Worm (Caenorhabditis elegans) whole organism, L1 larva: ENCODE results near the gene C56G2.22.

Experiments used
- C04F5.9 ChIP-seq: sonication (generic microtip); optimal IDR thresholded peaks from 2 replicates; lab custom pipeline; 2016; ENCODE audit warnings: missing genetic modification characterization, missing compliant biosample characterization
- F16B12.6 ChIP-seq: fragments of 150-350 bp; optimal IDR thresholded peaks from 2 replicates; lab custom pipeline; 2014; ENCODE audit warnings: missing biosample characterization, missing genetic modification characterization
- aha-1 ChIP-seq: fragments of 150-350 bp; optimal IDR thresholded peaks from 2 replicates; lab custom pipeline; 2014; ENCODE audit warnings: missing biosample characterization, missing genetic modification characterization
- alr-1 ChIP-seq: fragments of 200-800 bp; sonication (Bioruptor generic); optimal IDR thresholded peaks from 2 replicates; lab custom pipeline; 2018; ENCODE audit warnings: borderline replicate concordance, mild to moderate bottlenecking, missing genetic modification characterization, missing compliant biosample characterization
- aly-2 ChIP-seq: fragments of 150-350 bp; optimal IDR thresholded peaks from 2 replicates; lab custom pipeline; 2014; ENCODE audit warnings: missing biosample characterization, missing genetic modification characterization
- ama-1 ChIP-seq: fragments of 150-350 bp; optimal IDR thresholded peaks from 2 replicates; lab custom pipeline; 2014
- ceh-82 ChIP-seq, 3 experiments: fragments of 150-350 bp in 1 of 3; sonication (generic microtip) in 2 of 3; optimal IDR thresholded peaks; 2 replicates each; lab custom pipeline; 2014 to 2017; ENCODE audit warnings: missing biosample characterization in 3 of 3, missing genetic modification characterization in 3 of 3
- dpl-1 ChIP-seq, 3 experiments: fragments of 150-350 bp in 2 of 3; sonication (generic microtip) in 1 of 3; optimal IDR thresholded peaks; 2 replicates each; lab custom pipeline; 2014 to 2017; ENCODE audit warnings: missing biosample characterization in 3 of 3, missing genetic modification characterization in 3 of 3, missing genetic modification reagents in 3 of 3
- efl-1 ChIP-seq, 4 experiments: fragments of 150-350 bp; optimal IDR thresholded peaks in 3 of 4; peaks in 1 of 4; 1 replicate in 1 of 4; 2 replicates in 3 of 4; lab custom pipeline; 2014; ENCODE audit warnings: missing biosample characterization in 2 of 4, missing genetic modification characterization in 2 of 4, missing genetic modification reagents in 2 of 4
- elt-2 ChIP-seq: sonication (generic microtip); optimal IDR thresholded peaks from 2 replicates; lab custom pipeline; 2016; ENCODE audit warnings: missing genetic modification characterization, mild to moderate bottlenecking, inconsistent platforms, missing compliant biosample characterization, missing genetic modification reagents
- fkh-8 ChIP-seq: sonication (generic microtip); optimal IDR thresholded peaks from 2 replicates; lab custom pipeline; 2016; ENCODE audit warnings: mild to moderate bottlenecking, missing genetic modification characterization, missing compliant biosample characterization
- isw-1 ChIP-seq: fragments of 200-800 bp; sonication (Bioruptor generic); IDR thresholded peaks from 2 replicates; pipeline ENCODE4 v1.3.6; 2022; ENCODE audit warnings: missing genetic modification characterization, missing compliant biosample characterization
- lin-14 ChIP-seq: fragments of 200-800 bp; sonication (Bioruptor generic); optimal IDR thresholded peaks from 2 replicates; lab custom pipeline; 2018; ENCODE audit warnings: mild to moderate bottlenecking, missing genetic modification characterization, moderate library complexity, missing compliant biosample characterization
- lin-15B ChIP-seq: fragments of 150-350 bp; sonication (generic microtip); optimal IDR thresholded peaks from 3 replicates; lab custom pipeline; 2014; ENCODE audit warnings: missing biosample characterization, missing genetic modification characterization
- lin-35 ChIP-seq, 2 experiments: fragments of 150-350 bp; optimal IDR thresholded peaks; 2 replicates each; lab custom pipeline; 2014; ENCODE audit warnings: missing biosample characterization in 2 of 2, missing genetic modification characterization in 2 of 2, missing genetic modification reagents in 2 of 2
- lir-3 ChIP-seq: sonication (generic microtip); optimal IDR thresholded peaks from 2 replicates; lab custom pipeline; 2016; ENCODE audit warnings: mild to moderate bottlenecking, missing genetic modification characterization, moderate library complexity, missing compliant biosample characterization; ENCODE audit not compliant: poor library complexity
- lsy-2 ChIP-seq, 2 experiments: fragments of 150-350 bp; optimal IDR thresholded peaks; 2 replicates each; lab custom pipeline; 2014; ENCODE audit warnings: missing biosample characterization in 2 of 2, missing genetic modification characterization in 2 of 2
- mdl-1 ChIP-seq, 2 experiments: fragments of 150-350 bp; optimal IDR thresholded peaks; 2 replicates each; lab custom pipeline; 2014 to 2017; ENCODE audit warnings: missing biosample characterization in 2 of 2, missing genetic modification characterization in 2 of 2, inconsistent platforms in 1 of 2
- mep-1 ChIP-seq: fragments of 150-350 bp; optimal IDR thresholded peaks from 2 replicates; lab custom pipeline; 2014; ENCODE audit warnings: missing biosample characterization, missing genetic modification characterization
- nhr-11 ChIP-seq: fragments of 150-350 bp; optimal IDR thresholded peaks from 2 replicates; lab custom pipeline; 2014; ENCODE audit warnings: missing biosample characterization, missing genetic modification characterization
- nhr-12 ChIP-seq: sonication (generic microtip); optimal IDR thresholded peaks from 2 replicates; lab custom pipeline; 2017; ENCODE audit warnings: missing biosample characterization, missing genetic modification characterization
- nhr-20 ChIP-seq: sonication (generic microtip); optimal IDR thresholded peaks from 2 replicates; lab custom pipeline; 2016; ENCODE audit warnings: mild to moderate bottlenecking, missing genetic modification characterization, missing compliant biosample characterization
- nhr-237 ChIP-seq: fragments of 150-350 bp; optimal IDR thresholded peaks from 2 replicates; lab custom pipeline; 2014; ENCODE audit warnings: missing biosample characterization, missing genetic modification characterization
- nhr-28 ChIP-seq: fragments of 150-350 bp; optimal IDR thresholded peaks from 2 replicates; lab custom pipeline; 2014; ENCODE audit warnings: missing biosample characterization, missing genetic modification characterization
- nhr-47 ChIP-seq: sonication (generic microtip); optimal IDR thresholded peaks from 2 replicates; lab custom pipeline; 2016; ENCODE audit warnings: mild to moderate bottlenecking, missing genetic modification characterization, moderate library complexity, missing compliant biosample characterization
- nhr-71 ChIP-seq: sonication (generic microtip); optimal IDR thresholded peaks from 2 replicates; lab custom pipeline; 2016; ENCODE audit warnings: mild to moderate bottlenecking, missing genetic modification characterization, moderate library complexity, missing compliant biosample characterization
- nhr-77 ChIP-seq: fragments of 150-350 bp; optimal IDR thresholded peaks from 2 replicates; lab custom pipeline; 2014; ENCODE audit warnings: missing biosample characterization, missing genetic modification characterization
- nhr-84 ChIP-seq: sonication (generic microtip); optimal IDR thresholded peaks from 2 replicates; lab custom pipeline; 2017; ENCODE audit warnings: missing biosample characterization, missing genetic modification characterization
- rnt-1 ChIP-seq: sonication (generic microtip); optimal IDR thresholded peaks from 2 replicates; lab custom pipeline; 2016; ENCODE audit warnings: mild to moderate bottlenecking, missing genetic modification characterization, moderate library complexity, missing compliant biosample characterization
- snpc-4 ChIP-seq: fragments of 150-350 bp; optimal IDR thresholded peaks from 2 replicates; lab custom pipeline; 2014; ENCODE audit warnings: missing biosample characterization, missing genetic modification characterization
- snu-23 ChIP-seq: sonication (generic microtip); optimal IDR thresholded peaks from 2 replicates; lab custom pipeline; 2016; ENCODE audit warnings: missing genetic modification characterization, missing compliant biosample characterization
- swsn-7 ChIP-seq: sonication (generic microtip); optimal IDR thresholded peaks from 2 replicates; lab custom pipeline; 2016; ENCODE audit warnings: missing genetic modification characterization, missing compliant biosample characterization
- tbx-2 ChIP-seq: sonication (generic microtip); optimal IDR thresholded peaks from 2 replicates; lab custom pipeline; 2016; ENCODE audit warnings: missing genetic modification characterization, missing compliant biosample characterization
- unc-30 ChIP-seq: sonication (generic microtip); optimal IDR thresholded peaks from 2 replicates; lab custom pipeline; 2017; ENCODE audit warnings: missing biosample characterization, missing genetic modification characterization
- unc-62 ChIP-seq: fragments of 150-350 bp; optimal IDR thresholded peaks from 2 replicates; lab custom pipeline; 2014; ENCODE audit warnings: missing biosample characterization, missing genetic modification reagents, missing genetic modification characterization
- unc-98 ChIP-seq: fragments of 200-800 bp; sonication (Bioruptor generic); IDR thresholded peaks from 2 replicates; pipeline ENCODE4 v1.3.6; 2022; ENCODE audit warnings: missing genetic modification characterization, missing compliant biosample characterization
- vab-15 ChIP-seq: sonication (generic microtip); optimal IDR thresholded peaks from 2 replicates; lab custom pipeline; 2017; ENCODE audit warnings: missing genotype, mild to moderate bottlenecking, missing genetic modification characterization, missing compliant biosample characterization
- xbp-1 ChIP-seq: sonication (generic microtip); optimal IDR thresholded peaks from 2 replicates; lab custom pipeline; 2016; ENCODE audit warnings: missing genetic modification characterization, missing compliant biosample characterization
- zag-1 ChIP-seq: fragments of 150-350 bp; optimal IDR thresholded peaks from 2 replicates; lab custom pipeline; 2014; ENCODE audit warnings: missing biosample characterization, missing genetic modification characterization

C56G2.22 gene

DNA sequence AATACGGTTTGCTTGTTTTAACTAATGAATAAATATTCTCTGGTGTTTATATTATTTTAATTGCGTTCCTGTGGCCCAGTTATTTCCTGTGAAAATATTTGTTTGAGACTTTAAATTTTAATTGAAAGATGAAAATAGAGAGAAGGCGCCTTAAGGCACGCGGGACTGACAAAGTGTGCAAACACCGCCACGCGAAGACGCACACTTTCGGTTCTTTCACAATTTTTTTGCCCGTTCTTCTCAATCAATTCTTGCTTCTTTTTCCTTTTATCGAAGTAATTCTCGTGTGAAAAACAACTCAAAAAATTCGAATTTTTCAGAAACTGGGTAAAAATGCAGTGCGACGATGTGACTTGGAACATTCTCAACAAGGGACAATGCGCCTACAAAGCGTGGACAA is 32.9 kb downstream of the C56G2.22 start, which contains the start of gene C16A3.6 (continued):
- TF ChIP-seq lsy-2 (tag; optimal IDR thresholded peaks at IDR 0.05; lab: Kevin White, UChicago) (peak; percentile 49 to 73), ama-1 (lab: Kevin White, UChicago) (no peak), isw-1 (no peak), nhr-237 (no peak), nhr-47 (peak; percentile 37), nhr-71 (tag; lab: Kevin White, UChicago) (peak; percentile 30), elt-2 (tag; lab: Kevin White, UChicago) (no peak), C04F5.9 (tag; lab: Kevin White, UChicago) (no peak), mdl-1 (tag; optimal IDR thresholded peaks at IDR 0.05; lab: Kevin White, UChicago) (no peak), nhr-12 (no peak), unc-62 (GFP tag; lab: Kevin White, UChicago) (no peak), snpc-4 (tag; lab: Kevin White, UChicago) (no peak), unc-30 (no peak), lin-14 (GFP tag; lab: Kevin White, UChicago) (no peak), tbx-2 (tag; lab: Kevin White, UChicago) (no peak), fkh-8 (tag; lab: Kevin White, UChicago) (no peak), nhr-28 (tag; lab: Kevin White, UChicago) (no peak)

DNA sequence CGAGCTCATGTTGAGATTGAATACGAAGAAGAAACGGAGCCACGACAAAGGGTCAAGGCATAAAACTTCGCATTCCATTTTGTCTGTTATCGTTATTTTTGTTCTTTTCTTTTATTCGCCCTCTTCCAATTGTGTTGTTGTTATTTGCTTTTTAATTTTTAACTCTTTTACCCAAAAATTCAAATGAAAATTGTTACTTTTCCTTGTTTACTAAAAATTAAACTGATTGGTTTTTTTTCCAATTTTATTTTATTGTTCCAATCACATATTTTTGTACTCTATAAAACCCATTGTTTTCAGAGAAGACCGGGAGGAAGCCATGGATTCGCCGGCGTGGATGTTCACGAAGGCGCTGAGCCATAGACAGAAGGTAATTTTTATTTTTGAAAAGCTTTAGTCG is 34.2 kb downstream of the C56G2.22 start, which contains the start of gene C16A3.5:
Gene C16A3.5, plus strand, starts transcription at position 301 of the 400 bp plus-strand sequence.
- TF ChIP-seq mep-1 (no peak), snpc-4 (tag; lab: Kevin White, UChicago) (no peak), lir-3 (no peak)

ce11 chrIII:6381584-6382391 is 35.5 kb downstream of the C56G2.22 start, which contains the start of gene znf-622:
TSS of gene znf-622 (plus strand) at chrIII:6381634.
- no peak for TF ChIP-seq zag-1 (tag; lab: Kevin White, UChicago)
- no peak for TF ChIP-seq efl-1 (optimal IDR thresholded peaks at IDR 0.05; lab: Kevin White, UChicago)
- peak in 1 of 2 experiments; percentile 75 for TF ChIP-seq efl-1 (GFP tag; optimal IDR thresholded peaks at IDR 0.05 in 1 of 2; lab: Kevin White, UChicago)

- no peak for TF ChIP-seq alr-1 (tag; lab: Kevin White, UChicago)
- TF ChIP-seq lin-15B (tag; lab: Kevin White, UChicago) = peak; percentile 13
- peak; percentile 37 to 39 for TF ChIP-seq efl-1 (optimal IDR thresholded peaks at IDR 0.05; lab: Kevin White, UChicago)
- TF ChIP-seq efl-1 (GFP tag; optimal IDR thresholded peaks at IDR 0.05 in 1 of 2; lab: Kevin White, UChicago) = peak; percentile 48 to 95
- no peak for TF ChIP-seq vab-15 (tag; lab: Kevin White, UChicago)
- peak; percentile 59 for TF ChIP-seq snu-23 (GFP tag; lab: Kevin White, UChicago)
- TF ChIP-seq ceh-82 (tag; optimal IDR thresholded peaks at IDR 0.05; lab: Kevin White, UChicago) = peak in 1 of 3 experiments; percentile 18
- TF ChIP-seq nhr-71 (tag; lab: Kevin White, UChicago) = peak; percentile 57
- no peak for TF ChIP-seq nhr-77 (tag; lab: Kevin White, UChicago)
- TF ChIP-seq nhr-84 (tag; lab: Kevin White, UChicago) = no peak
- peak; percentile 39 for TF ChIP-seq swsn-7
- peak; percentile 89 for TF ChIP-seq F16B12.6 (tag; lab: Kevin White, UChicago)
- TF ChIP-seq aha-1 (tag; lab: Kevin White, UChicago) = no peak
- no peak for TF ChIP-seq unc-98 (GFP tag; lab: Robert Waterston, UW)
- no peak for TF ChIP-seq aly-2 (tag; lab: Kevin White, UChicago)
- TF ChIP-seq nhr-20 (tag; lab: Kevin White, UChicago) = peak; percentile 26
- TF ChIP-seq ama-1 (lab: Kevin White, UChicago) = no peak
- TF ChIP-seq nhr-12 = no peak
- TF ChIP-seq dpl-1 (GFP tag; optimal IDR thresholded peaks at IDR 0.05; lab: Kevin White, UChicago) = peak; percentile 17 to 61 (median 44)
- peak; percentile 45 to 54 for TF ChIP-seq lin-35 (GFP tag; optimal IDR thresholded peaks at IDR 0.05; lab: Kevin White, UChicago)
- no peak for TF ChIP-seq unc-30
- TF ChIP-seq nhr-47 = peak; percentile 33
- TF ChIP-seq lsy-2 (tag; optimal IDR thresholded peaks at IDR 0.05; lab: Kevin White, UChicago) = peak; percentile 93 to 98
- no peak for TF ChIP-seq xbp-1 (tag; lab: Kevin White, UChicago)
- TF ChIP-seq rnt-1 = peak; percentile 21
- TF ChIP-seq fkh-8 (tag; lab: Kevin White, UChicago) = no peak
- TF ChIP-seq lin-14 (GFP tag; lab: Kevin White, UChicago) = no peak
- no peak for TF ChIP-seq nhr-11
These were observed 36.8 kb downstream of the C56G2.22 start, which contains the start of gene let-716 for ce11 chrIII:6382987-6383602. TSS of gene let-716 (plus strand) at chrIII:6383552.
